Worm (Caenorhabditis elegans) whole organism, late embryonic: ENCODE results near the gene F43G6.4.

Experiments used
- C38D4.7 ChIP-seq: fragments of 200-800 bp; sonication (Bioruptor generic); optimal IDR thresholded peaks from 2 replicates; lab custom pipeline; 2018; ENCODE audit warnings: mild to moderate bottlenecking, missing genetic modification characterization, moderate library complexity, missing compliant biosample characterization
- F13H6.1 ChIP-seq: sonication (generic microtip); optimal IDR thresholded peaks from 2 replicates; lab custom pipeline; 2016; ENCODE audit warnings: missing genetic modification characterization, missing compliant biosample characterization
- K02D7.2 ChIP-seq: sonication (generic microtip); optimal IDR thresholded peaks from 2 replicates; lab custom pipeline; 2017; ENCODE audit warnings: mild to moderate bottlenecking, missing genetic modification characterization, missing compliant biosample characterization
- T23F11.4 ChIP-seq: fragments of 200-800 bp; sonication (Bioruptor generic); optimal IDR thresholded peaks from 2 replicates; lab custom pipeline; 2018; ENCODE audit warnings: mild to moderate bottlenecking, missing genetic modification characterization, missing compliant biosample characterization
- Y22D7AL.16 ChIP-seq: sonication (generic microtip); optimal IDR thresholded peaks from 2 replicates; lab custom pipeline; 2016; ENCODE audit warnings: missing genetic modification characterization, missing compliant biosample characterization
- ama-1 ChIP-seq: fragments of 150-350 bp; optimal IDR thresholded peaks from 2 replicates; lab custom pipeline; 2014
- ceh-14 ChIP-seq: sonication (generic microtip); optimal IDR thresholded peaks from 2 replicates; lab custom pipeline; 2016; ENCODE audit warnings: missing genotype, missing genetic modification characterization, missing compliant biosample characterization
- ceh-18 ChIP-seq: sonication (generic microtip); optimal IDR thresholded peaks from 2 replicates; lab custom pipeline; 2016; ENCODE audit warnings: missing genetic modification characterization, missing compliant biosample characterization
- ceh-19 ChIP-seq: fragments of 200-800 bp; sonication (Bioruptor generic); optimal IDR thresholded peaks from 2 replicates; lab custom pipeline; 2018; ENCODE audit warnings: mild to moderate bottlenecking, missing genetic modification characterization, missing compliant biosample characterization
- ceh-2 ChIP-seq: sonication (generic microtip); optimal IDR thresholded peaks from 2 replicates; lab custom pipeline; 2016; ENCODE audit warnings: missing genotype, missing genetic modification characterization, missing compliant biosample characterization
- ceh-22 ChIP-seq: sonication (generic microtip); optimal IDR thresholded peaks from 2 replicates; lab custom pipeline; 2017; ENCODE audit warnings: missing biosample characterization, missing genetic modification characterization
- ceh-24 ChIP-seq: sonication (generic microtip); optimal IDR thresholded peaks from 2 replicates; lab custom pipeline; 2016; ENCODE audit warnings: mild to moderate bottlenecking, missing genetic modification characterization, missing compliant biosample characterization
- ceh-34 ChIP-seq: sonication (generic microtip); optimal IDR thresholded peaks from 2 replicates; lab custom pipeline; 2016; ENCODE audit warnings: mild to moderate bottlenecking, missing genetic modification characterization, missing compliant biosample characterization
- ceh-48 ChIP-seq: sonication (generic microtip); optimal IDR thresholded peaks from 2 replicates; lab custom pipeline; 2016; ENCODE audit warnings: missing genetic modification characterization, inconsistent platforms, missing compliant biosample characterization
- ceh-6 ChIP-seq: fragments of 200-800 bp; sonication (Bioruptor generic); optimal IDR thresholded peaks from 2 replicates; lab custom pipeline; 2018; ENCODE audit warnings: mild to moderate bottlenecking, missing genetic modification characterization, missing compliant biosample characterization
- ceh-9 ChIP-seq: sonication (generic microtip); optimal IDR thresholded peaks from 2 replicates; lab custom pipeline; 2016; ENCODE audit warnings: mild to moderate bottlenecking, missing genetic modification characterization, inconsistent platforms, missing compliant biosample characterization
- dmd-4 ChIP-seq: sonication (generic microtip); optimal IDR thresholded peaks from 2 replicates; lab custom pipeline; 2016; ENCODE audit warnings: borderline replicate concordance, missing genetic modification characterization, missing compliant biosample characterization
- dve-1 ChIP-seq: sonication (generic microtip); optimal IDR thresholded peaks from 2 replicates; lab custom pipeline; 2017; ENCODE audit warnings: antibody characterized with exemption, mild to moderate bottlenecking, missing genetic modification characterization, missing compliant biosample characterization
- elt-2 ChIP-seq: sonication (generic microtip); optimal IDR thresholded peaks from 2 replicates; lab custom pipeline; 2016; ENCODE audit warnings: missing genetic modification reagents, missing genetic modification characterization, missing compliant biosample characterization
- elt-4 ChIP-seq: sonication (generic microtip); optimal IDR thresholded peaks from 2 replicates; lab custom pipeline; 2016; ENCODE audit warnings: missing genetic modification characterization, missing compliant biosample characterization
- ets-4 ChIP-seq: sonication (generic microtip); optimal IDR thresholded peaks from 2 replicates; lab custom pipeline; 2016; ENCODE audit warnings: missing genetic modification characterization, missing compliant biosample characterization
- eyg-1 ChIP-seq: sonication (generic microtip); optimal IDR thresholded peaks from 2 replicates; lab custom pipeline; 2016; ENCODE audit warnings: missing genotype, missing genetic modification characterization, missing compliant biosample characterization
- fkh-10 ChIP-seq: fragments of 150-350 bp; optimal IDR thresholded peaks from 2 replicates; lab custom pipeline; 2014; ENCODE audit warnings: missing biosample characterization, missing genetic modification reagents, missing genetic modification characterization
- fkh-6 ChIP-seq: sonication (generic microtip); optimal IDR thresholded peaks from 2 replicates; lab custom pipeline; 2016; ENCODE audit warnings: missing genetic modification characterization, missing compliant biosample characterization
- gmeb-2 ChIP-seq: sonication (generic microtip); optimal IDR thresholded peaks from 2 replicates; lab custom pipeline; 2016; ENCODE audit warnings: missing genetic modification characterization, inconsistent platforms, missing compliant biosample characterization
- hlh-13 ChIP-seq: fragments of 200-800 bp; sonication (Bioruptor generic); optimal IDR thresholded peaks from 2 replicates; lab custom pipeline; 2018; ENCODE audit warnings: mild to moderate bottlenecking, missing genetic modification characterization, missing compliant biosample characterization
- hlh-30 ChIP-seq: sonication (generic microtip); optimal IDR thresholded peaks from 2 replicates; lab custom pipeline; 2017; ENCODE audit warnings: antibody characterized with exemption, missing genetic modification characterization, missing compliant biosample characterization; ENCODE audit not compliant: insufficient read depth
- hlh-8 ChIP-seq: sonication (generic microtip); optimal IDR thresholded peaks from 2 replicates; lab custom pipeline; 2016; ENCODE audit warnings: missing genotype, missing genetic modification characterization, missing compliant biosample characterization
- lin-11 ChIP-seq: fragments of 200-800 bp; sonication (Bioruptor generic); optimal IDR thresholded peaks from 2 replicates; lab custom pipeline; 2018; ENCODE audit warnings: mild to moderate bottlenecking, missing genetic modification characterization, missing compliant biosample characterization
- madf-2 ChIP-seq: sonication (generic microtip); optimal IDR thresholded peaks from 2 replicates; lab custom pipeline; 2017; ENCODE audit warnings: missing genetic modification characterization, missing compliant biosample characterization
- mec-3 ChIP-seq: sonication (generic microtip); optimal IDR thresholded peaks from 2 replicates; lab custom pipeline; 2016; ENCODE audit warnings: borderline replicate concordance, missing genetic modification characterization, missing compliant biosample characterization
- nhr-11 ChIP-seq: fragments of 150-350 bp; optimal IDR thresholded peaks from 2 replicates; lab custom pipeline; 2014; ENCODE audit warnings: missing biosample characterization, missing genetic modification characterization
- npax-4 ChIP-seq: sonication (generic microtip); optimal IDR thresholded peaks from 2 replicates; lab custom pipeline; 2016; ENCODE audit warnings: missing genetic modification characterization, missing compliant biosample characterization
- pag-3 ChIP-seq: sonication (generic microtip); optimal IDR thresholded peaks from 2 replicates; lab custom pipeline; 2016; ENCODE audit warnings: missing compliant biosample characterization, missing genetic modification characterization, borderline replicate concordance
- pat-9 ChIP-seq: fragments of 200-800 bp; sonication (Bioruptor generic); optimal IDR thresholded peaks from 2 replicates; lab custom pipeline; 2018; ENCODE audit warnings: mild to moderate bottlenecking, missing genetic modification characterization, moderate library complexity, missing compliant biosample characterization
- pha-2 ChIP-seq: sonication (generic microtip); optimal IDR thresholded peaks from 2 replicates; lab custom pipeline; 2017; ENCODE audit warnings: mild to moderate bottlenecking, missing genetic modification characterization, missing compliant biosample characterization
- pha-4 ChIP-seq: fragments of 150-350 bp; optimal IDR thresholded peaks from 2 replicates; lab custom pipeline; 2018; ENCODE audit warnings: missing biosample characterization, missing genetic modification reagents, missing genetic modification characterization
- pqm-1 ChIP-seq: sonication (generic microtip); optimal IDR thresholded peaks from 2 replicates; lab custom pipeline; 2016; ENCODE audit warnings: missing genetic modification characterization, missing compliant biosample characterization
- ref-2 ChIP-seq: sonication (generic microtip); optimal IDR thresholded peaks from 2 replicates; lab custom pipeline; 2016; ENCODE audit warnings: missing genetic modification characterization, missing compliant biosample characterization
- rnt-1 ChIP-seq: sonication (generic microtip); optimal IDR thresholded peaks from 2 replicates; lab custom pipeline; 2016; ENCODE audit warnings: missing genetic modification characterization, missing compliant biosample characterization
- sdc-2 ChIP-seq: sonication (generic microtip); optimal IDR thresholded peaks from 2 replicates; lab custom pipeline; 2016; ENCODE audit warnings: missing genotype, missing genetic modification characterization, missing compliant biosample characterization
- sox-2 ChIP-seq: fragments of 200-800 bp; sonication (Bioruptor generic); IDR thresholded peaks from 2 replicates; pipeline ENCODE4 v1.3.6; 2022; ENCODE audit warnings: missing genetic modification reagents, missing genetic modification characterization, missing compliant biosample characterization
- syd-9 ChIP-seq: sonication (generic microtip); optimal IDR thresholded peaks from 2 replicates; lab custom pipeline; 2016; ENCODE audit warnings: mild to moderate bottlenecking, missing genetic modification characterization, moderate library complexity, missing compliant biosample characterization
- tbx-7 ChIP-seq: sonication (generic microtip); optimal IDR thresholded peaks from 2 replicates; lab custom pipeline; 2016; ENCODE audit warnings: missing genotype, missing genetic modification characterization, missing compliant biosample characterization
- ttx-3 ChIP-seq: sonication (generic microtip); optimal IDR thresholded peaks from 2 replicates; lab custom pipeline; 2016; ENCODE audit warnings: missing genetic modification reagents, missing genetic modification characterization, missing compliant biosample characterization
- unc-42 ChIP-seq: sonication (generic microtip); optimal IDR thresholded peaks from 2 replicates; lab custom pipeline; 2016; ENCODE audit warnings: missing genotype, missing genetic modification characterization, missing compliant biosample characterization
- ztf-16 ChIP-seq: sonication (generic microtip); optimal IDR thresholded peaks from 2 replicates; lab custom pipeline; 2017; ENCODE audit warnings: missing genetic modification characterization, missing compliant biosample characterization

F43G6.4 gene

ce11 chrII:11790458-11790857 is at the start of gene F43G6.4:
F43G6.4 (plus strand) TSS chrII:11790758.
- no peak for TF ChIP-seq ceh-18 (tag; lab: Kevin White, UChicago)
- TF ChIP-seq rnt-1 (tag; lab: Kevin White, UChicago), result no peak
- no peak for TF ChIP-seq dmd-4 (tag; lab: Kevin White, UChicago)
- TF ChIP-seq fkh-10 (GFP tag; lab: Kevin White, UChicago), result no peak
- no peak for TF ChIP-seq ztf-16 (tag; lab: Kevin White, UChicago)
- TF ChIP-seq ceh-9, result no peak
- TF ChIP-seq ceh-22 (tag; lab: Kevin White, UChicago), result no peak
- TF ChIP-seq ama-1 (lab: Kevin White, UChicago), result no peak
- no peak for TF ChIP-seq tbx-7 (tag; lab: Kevin White, UChicago)
- TF ChIP-seq K02D7.2 (tag; lab: Kevin White, UChicago), result no peak
- no peak for TF ChIP-seq hlh-13
- no peak for TF ChIP-seq sox-2 (GFP tag; lab: Robert Waterston, UW)

- TF ChIP-seq ama-1 (lab: Kevin White, UChicago) (no peak), ttx-3 (no peak), sdc-2 (tag; lab: Kevin White, UChicago) (no peak), C38D4.7 (no peak), ceh-9 (no peak), eyg-1 (no peak), ceh-14 (no peak), hlh-8 (tag; lab: Kevin White, UChicago) (no peak), ceh-22 (tag; lab: Kevin White, UChicago) (no peak)
Measured at ce11 chrII:11742320-11742719, 48.2 kb upstream of the F43G6.4 start.

DNA sequence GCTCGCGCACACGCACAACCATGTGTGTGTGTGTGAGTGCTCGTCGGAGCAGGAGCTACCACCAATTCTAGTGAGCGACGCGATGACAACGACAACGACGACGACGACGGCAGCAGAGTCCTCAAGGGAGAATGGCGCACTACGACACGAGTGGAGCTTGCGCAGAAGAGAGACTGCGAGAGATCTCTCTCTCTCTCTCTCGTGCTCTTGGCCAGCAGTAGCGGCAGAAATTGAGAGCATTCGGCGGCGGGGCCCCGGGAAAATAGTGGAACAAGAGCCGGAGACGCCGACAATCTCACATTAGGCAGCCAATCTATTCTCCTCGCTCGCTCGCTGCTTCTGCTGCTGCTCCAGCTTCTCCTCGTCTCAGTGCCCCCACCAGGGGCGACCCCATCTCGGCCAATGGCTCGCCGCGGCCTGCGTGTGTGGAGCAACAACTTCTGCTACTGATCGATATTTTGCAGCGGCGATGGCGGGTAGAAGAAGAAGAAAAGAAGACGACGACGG is 43.7 kb upstream of the F43G6.4 start:
- TF ChIP-seq sdc-2 (tag; lab: Kevin White, UChicago) (peak; percentile 70), fkh-6 (peak; percentile 49), ets-4 (peak; percentile 44), pag-3 (tag; lab: Kevin White, UChicago) (no peak), ceh-6 (GFP tag; lab: Kevin White, UChicago) (no peak), ceh-14 (peak; percentile 87), nhr-11 (tag; lab: Kevin White, UChicago) (no peak), pha-2 (tag; lab: Kevin White, UChicago) (no peak), eyg-1 (no peak), sox-2 (GFP tag; lab: Robert Waterston, UW) (no peak), gmeb-2 (peak; percentile 26), pha-4 (no peak), fkh-10 (GFP tag; lab: Kevin White, UChicago) (no peak), rnt-1 (tag; lab: Kevin White, UChicago) (peak; percentile 44), madf-2 (tag; lab: Kevin White, UChicago) (peak; percentile 24), ama-1 (lab: Kevin White, UChicago) (peak; percentile 26), ceh-19 (peak; percentile 74), ref-2 (tag; lab: Kevin White, UChicago) (peak; percentile 38), pqm-1 (tag; lab: Kevin White, UChicago) (no peak), hlh-30 (peak; percentile 64), F13H6.1 (peak; percentile 15), npax-4 (tag; lab: Kevin White, UChicago) (no peak), unc-42 (tag; lab: Kevin White, UChicago) (peak; percentile 83), T23F11.4 (GFP tag; lab: Kevin White, UChicago) (no peak), ceh-24 (no peak), ceh-34 (peak; percentile 71), ceh-2 (tag; lab: Kevin White, UChicago) (peak; percentile 16), ceh-22 (tag; lab: Kevin White, UChicago) (no peak), syd-9 (tag; lab: Kevin White, UChicago) (peak; percentile 79), elt-2 (no peak), ceh-18 (tag; lab: Kevin White, UChicago) (peak; percentile 91), C38D4.7 (peak; percentile 43), elt-4 (tag; lab: Kevin White, UChicago) (no peak), lin-11 (no peak), ceh-9 (no peak), mec-3 (tag; lab: Kevin White, UChicago) (no peak), Y22D7AL.16 (tag; lab: Kevin White, UChicago) (no peak), pat-9 (no peak), ceh-48 (tag; lab: Kevin White, UChicago) (peak; percentile 93), dve-1 (tag; lab: Kevin White, UChicago) (peak; percentile 11), K02D7.2 (tag; lab: Kevin White, UChicago) (no peak)
